Fruit fly (Drosophila melanogaster) whole organism, adult: ENCODE data around the gene RpS9.

Experiments used
- CG11617 ChIP-seq: fragments of 200-800 bp; sonication (Bioruptor generic); optimal IDR thresholded peaks from 2 replicates; lab custom pipeline; 2017; ENCODE audit warnings: mild to moderate bottlenecking, missing biosample characterization, missing genetic modification reagents, missing genetic modification characterization
- CG12768 ChIP-seq: fragments of 200-800 bp; sonication (Bioruptor generic); optimal IDR thresholded peaks from 2 replicates; lab custom pipeline; 2017; ENCODE audit warnings: missing biosample characterization, missing genetic modification characterization, mild to moderate bottlenecking, moderate library complexity, missing genetic modification reagents
- CG14711 ChIP-seq: fragments of 200-800 bp; sonication (Bioruptor generic); optimal IDR thresholded peaks from 2 replicates; lab custom pipeline; 2018; ENCODE audit warnings: missing biosample characterization, mild to moderate bottlenecking, missing genetic modification characterization, moderate library complexity
- CG1620 ChIP-seq: fragments of 200-800 bp; sonication (Bioruptor generic); optimal IDR thresholded peaks from 2 replicates; lab custom pipeline; 2016; ENCODE audit warnings: missing biosample characterization, missing genetic modification characterization
- CG33017 ChIP-seq: fragments of 200-800 bp; sonication (Bioruptor generic); optimal IDR thresholded peaks from 2 replicates; lab custom pipeline; 2018; ENCODE audit warnings: missing biosample characterization, mild to moderate bottlenecking, missing genetic modification characterization, moderate library complexity
- CG5204 ChIP-seq: fragments of 200-800 bp; sonication (Bioruptor generic); optimal IDR thresholded peaks from 2 replicates; lab custom pipeline; 2016; ENCODE audit warnings: missing biosample characterization, missing genetic modification characterization
- CG7045 ChIP-seq: fragments of 200-800 bp; sonication (Bioruptor generic); optimal IDR thresholded peaks from 2 replicates; lab custom pipeline; 2017; ENCODE audit warnings: missing biosample characterization, mild to moderate bottlenecking, missing genetic modification characterization
- CG7101 ChIP-seq: fragments of 200-800 bp; sonication (Bioruptor generic); optimal IDR thresholded peaks from 2 replicates; lab custom pipeline; 2018; ENCODE audit warnings: missing biosample characterization, mild to moderate bottlenecking, missing genetic modification characterization, moderate library complexity
- Clk ChIP-seq: fragments of 200-800 bp; sonication (Bioruptor generic); optimal IDR thresholded peaks from 2 replicates; lab custom pipeline; 2017; ENCODE audit warnings: missing biosample characterization, missing genetic modification characterization
- Crg-1 ChIP-seq: fragments of 200-800 bp; sonication (Bioruptor generic); optimal IDR thresholded peaks from 2 replicates; lab custom pipeline; 2016; ENCODE audit warnings: missing biosample characterization, missing genetic modification characterization
- Hr96 ChIP-seq: fragments of 200-800 bp; sonication (Bioruptor generic); optimal IDR thresholded peaks from 2 replicates; lab custom pipeline; 2016; ENCODE audit warnings: missing biosample characterization, missing genetic modification characterization
- Mnt ChIP-seq: fragments of 200-800 bp; sonication (Bioruptor generic); optimal IDR thresholded peaks from 2 replicates; lab custom pipeline; 2016; ENCODE audit warnings: missing biosample characterization, mild to moderate bottlenecking, missing genetic modification characterization
- bab1 ChIP-seq: fragments of 200-800 bp; sonication (Bioruptor generic); optimal IDR thresholded peaks from 3 replicates; lab custom pipeline; 2019; ENCODE audit warnings: missing biosample characterization, mild to moderate bottlenecking, missing genetic modification characterization, moderate library complexity
- cic ChIP-seq: fragments of 200-800 bp; sonication (Bioruptor generic); optimal IDR thresholded peaks from 2 replicates; lab custom pipeline; 2017; ENCODE audit warnings: missing biosample characterization, mild to moderate bottlenecking, missing genetic modification characterization, moderate library complexity
- cnc ChIP-seq, 2 experiments: fragments of >200 bp; optimal IDR thresholded peaks; 2 replicates each; lab custom pipeline; 2017
- kay ChIP-seq: fragments of 200-800 bp; sonication (Bioruptor generic); peaks from one replicate; lab custom pipeline; 2016; ENCODE audit warnings: missing biosample characterization, missing genetic modification characterization, borderline replicate concordance
- ovo ChIP-seq: fragments of 200-800 bp; sonication (Bioruptor generic); optimal IDR thresholded peaks from 2 replicates; lab custom pipeline; 2016; ENCODE audit warnings: missing biosample characterization, missing genetic modification characterization
- pad ChIP-seq: fragments of 200-800 bp; sonication (Bioruptor generic); optimal IDR thresholded peaks from 3 replicates; lab custom pipeline; 2017; ENCODE audit warnings: missing biosample characterization, missing genetic modification characterization, mild to moderate bottlenecking, moderate library complexity, missing genetic modification reagents
- tj ChIP-seq: fragments of 200-800 bp; sonication (Bioruptor generic); optimal IDR thresholded peaks from 3 replicates; lab custom pipeline; 2017; ENCODE audit warnings: missing biosample characterization, mild to moderate bottlenecking, missing genetic modification characterization, moderate library complexity
- toe ChIP-seq: fragments of 200-800 bp; sonication (Bioruptor generic); optimal IDR thresholded peaks from 2 replicates; lab custom pipeline; 2016; ENCODE audit warnings: missing biosample characterization, missing genetic modification characterization

The RpS9 gene

DNA sequence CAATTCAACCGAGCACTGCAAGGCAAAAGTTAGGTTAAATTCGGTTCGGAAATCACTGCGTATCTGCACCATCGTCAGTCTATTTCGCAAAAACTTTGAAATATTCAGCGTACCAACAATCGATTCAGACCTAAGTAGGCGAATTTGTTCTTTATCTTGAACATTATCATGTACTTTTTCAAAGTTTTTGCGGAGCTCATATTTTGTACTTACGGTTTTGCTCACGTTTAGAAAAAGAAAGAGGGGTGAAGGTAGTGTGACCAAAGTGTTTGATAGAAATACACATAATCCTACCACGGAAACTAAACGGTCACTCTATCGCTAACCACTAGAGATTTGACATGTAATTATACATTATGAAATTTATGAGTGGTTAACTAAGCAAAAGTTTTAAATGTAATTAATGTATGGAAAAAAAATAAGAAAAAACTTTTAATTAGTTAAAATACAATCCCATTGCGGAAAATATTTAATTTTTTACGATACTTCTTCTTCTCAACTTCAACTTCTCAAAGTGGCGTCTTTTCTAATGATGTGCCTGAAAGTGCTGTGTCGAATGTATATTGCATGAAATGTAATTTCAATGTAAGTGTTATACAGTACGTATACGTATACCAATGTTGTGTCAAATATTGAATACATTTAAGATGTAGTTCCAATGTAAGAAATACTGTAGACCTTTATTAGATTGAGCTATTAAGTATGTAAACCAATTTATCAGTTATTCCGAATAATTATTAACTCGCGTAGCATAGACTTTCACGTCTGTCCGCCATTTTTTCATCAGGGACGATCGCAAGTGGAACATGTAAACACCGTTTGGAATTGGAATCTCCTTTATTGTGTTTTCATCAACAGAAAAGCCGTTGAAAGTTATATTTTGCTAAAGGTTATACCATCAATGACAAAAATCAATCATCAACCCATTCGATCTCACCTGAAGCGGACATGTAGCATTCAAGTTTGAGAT lies at the start of gene RpS9:
Gene RpS9 (minus strand): TSS at position 245 of the 970 bp plus-strand sequence.
- TF ChIP-seq cnc (optimal IDR thresholded peaks at IDR 0.05; lab: Kevin White, UChicago) (no peak), Hr96 (GFP tag; lab: Kevin White, UChicago) (peak; percentile 46), cic (no peak), Mnt (GFP tag; lab: Kevin White, UChicago) (peak; percentile 38), CG7045 (no peak), Crg-1 (GFP tag; lab: Kevin White, UChicago) (no peak), toe (peak; percentile 12), CG12768 (peak; percentile 56), tj (GFP tag; lab: Kevin White, UChicago) (peak; percentile 18), pad (GFP tag; lab: Kevin White, UChicago) (peak; percentile 95), CG14711 (tag; lab: Kevin White, UChicago) (peak; percentile 36), bab1 (peak; percentile 68), CG7101 (tag; lab: Kevin White, UChicago) (peak; percentile 51), CG33017 (tag; lab: Kevin White, UChicago) (peak; percentile 34), Clk (no peak), ovo (GFP tag; lab: Kevin White, UChicago) (no peak), kay (peak; percentile 46), CG1620 (GFP tag; lab: Kevin White, UChicago) (no peak), CG5204 (GFP tag; lab: Kevin White, UChicago) (no peak), CG11617 (GFP tag; lab: Kevin White, UChicago) (peak; percentile 34)

DNA sequence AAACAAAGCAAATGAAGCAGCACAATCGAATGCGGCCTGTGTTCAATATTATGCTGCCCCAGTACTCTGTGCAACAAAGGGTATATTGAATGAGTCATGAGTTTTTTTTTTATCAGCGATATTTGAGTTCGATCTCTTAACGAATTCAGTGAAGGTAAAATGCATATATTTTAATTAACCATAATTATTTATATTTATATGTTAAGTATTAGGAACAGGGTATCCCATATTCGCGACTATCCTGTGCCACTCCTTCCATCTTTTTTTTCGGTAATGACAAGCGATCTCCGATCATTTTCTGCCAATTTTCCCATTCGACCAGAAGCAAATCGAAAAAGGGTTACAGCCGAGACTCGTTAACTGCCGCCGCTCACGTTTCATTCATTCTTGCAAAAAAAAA lies 47.7 kb upstream of the RpS9 start:
- TF ChIP-seq CG11617 (GFP tag; lab: Kevin White, UChicago), result no peak
- TF ChIP-seq bab1, result no peak

DNA sequence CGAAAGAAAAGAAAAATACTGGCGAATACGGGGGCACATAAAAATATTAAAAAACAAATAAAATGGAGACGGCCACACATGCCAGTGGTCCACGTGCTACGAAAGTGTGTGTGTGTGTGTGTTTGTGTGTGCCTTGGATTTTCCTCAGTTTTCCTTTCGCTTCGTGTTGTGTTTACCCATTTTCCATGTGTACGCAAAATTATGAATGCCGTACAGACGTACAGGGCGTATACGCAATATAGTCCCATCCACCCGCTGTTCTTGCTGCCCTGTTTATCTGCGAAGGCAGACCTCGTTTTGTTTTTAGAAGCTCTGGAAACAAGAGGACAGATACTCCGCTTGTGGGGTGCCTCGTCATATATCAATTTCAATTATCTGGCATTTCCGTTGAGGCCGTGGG lies 45.3 kb upstream of the RpS9 start:
- no peak for TF ChIP-seq CG7101 (tag; lab: Kevin White, UChicago)
- TF ChIP-seq CG14711 (tag; lab: Kevin White, UChicago), result no peak
- no peak for TF ChIP-seq CG33017 (tag; lab: Kevin White, UChicago)
- TF ChIP-seq Mnt (GFP tag; lab: Kevin White, UChicago), result no peak
- no peak for TF ChIP-seq kay
- TF ChIP-seq CG1620 (GFP tag; lab: Kevin White, UChicago), result no peak
- TF ChIP-seq toe, result no peak
- TF ChIP-seq ovo (GFP tag; lab: Kevin White, UChicago), result no peak
- no peak for TF ChIP-seq Clk
- no peak for TF ChIP-seq pad (GFP tag; lab: Kevin White, UChicago)
- TF ChIP-seq CG5204 (GFP tag; lab: Kevin White, UChicago), result no peak
- no peak for TF ChIP-seq bab1
- no peak for TF ChIP-seq CG12768
- TF ChIP-seq CG11617 (GFP tag; lab: Kevin White, UChicago), result no peak
- TF ChIP-seq cnc (optimal IDR thresholded peaks at IDR 0.05; lab: Kevin White, UChicago), result no peak
- TF ChIP-seq cic, result no peak
- no peak for TF ChIP-seq CG7045

dm6 chr3L:9555004-9555403 lies 43.7 kb upstream of the RpS9 start:
- TF ChIP-seq bab1, result no peak
- TF ChIP-seq CG14711 (tag; lab: Kevin White, UChicago), result no peak
- TF ChIP-seq CG11617 (GFP tag; lab: Kevin White, UChicago), result no peak
- TF ChIP-seq CG12768, result no peak
- no peak for TF ChIP-seq CG1620 (GFP tag; lab: Kevin White, UChicago)
- no peak for TF ChIP-seq Hr96 (GFP tag; lab: Kevin White, UChicago)
- TF ChIP-seq Mnt (GFP tag; lab: Kevin White, UChicago), result no peak
- TF ChIP-seq cnc (optimal IDR thresholded peaks at IDR 0.05; lab: Kevin White, UChicago), result no peak
- no peak for TF ChIP-seq CG33017 (tag; lab: Kevin White, UChicago)
- TF ChIP-seq CG5204 (GFP tag; lab: Kevin White, UChicago), result no peak
- no peak for TF ChIP-seq pad (GFP tag; lab: Kevin White, UChicago)
- no peak for TF ChIP-seq ovo (GFP tag; lab: Kevin White, UChicago)
- TF ChIP-seq toe, result no peak
- no peak for TF ChIP-seq Crg-1 (GFP tag; lab: Kevin White, UChicago)
- TF ChIP-seq CG7101 (tag; lab: Kevin White, UChicago), result no peak
- TF ChIP-seq cic, result no peak
- TF ChIP-seq CG7045, result no peak

DNA sequence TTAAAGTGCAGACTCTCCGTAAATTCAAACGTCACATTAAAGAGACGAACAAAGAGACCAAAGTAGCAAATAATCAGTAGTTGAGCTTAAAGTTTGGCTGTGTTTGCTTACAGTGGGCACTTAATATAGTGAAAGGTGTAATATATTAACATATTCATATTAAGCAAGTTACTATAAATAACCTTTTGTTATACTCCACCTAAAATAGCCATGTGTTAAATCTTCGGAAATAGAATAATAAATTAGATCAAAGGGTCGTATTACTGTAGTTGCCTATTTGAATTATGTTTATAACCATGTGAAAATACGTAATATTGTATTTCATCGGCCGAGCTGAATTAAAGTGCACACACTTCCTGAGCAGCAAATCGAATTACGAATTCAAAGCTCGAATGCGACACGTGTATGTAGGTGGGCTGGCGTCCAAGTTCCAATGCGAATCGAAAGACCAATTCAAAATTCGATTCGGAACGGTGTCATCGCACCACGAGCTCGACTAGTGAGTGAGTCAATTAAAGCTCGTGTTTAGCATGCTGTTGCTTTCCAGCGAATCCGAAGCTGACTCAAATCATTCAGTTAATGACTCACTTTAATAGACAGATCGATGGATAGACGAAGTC lies 41.0 kb upstream of the RpS9 start:
- TF ChIP-seq ovo (GFP tag; lab: Kevin White, UChicago) (no peak), pad (GFP tag; lab: Kevin White, UChicago) (no peak), CG12768 (peak; percentile 17), tj (GFP tag; lab: Kevin White, UChicago) (peak; percentile 13), bab1 (peak; percentile 82)
